Worm (Caenorhabditis elegans) whole organism, young adult: Measurements from ENCODE around the gene C45H4.21.

Experiments used
- B0019.2 ChIP-seq: fragments of 200-800 bp; sonication (Bioruptor generic); conservative IDR thresholded peaks from 2 replicates; pipeline ENCODE4 v1.3.6; 2022; ENCODE audit warnings: missing genetic modification reagents, missing genetic modification characterization, missing compliant biosample characterization
- B0261.1 ChIP-seq: sonication (generic microtip); optimal IDR thresholded peaks from 2 replicates; lab custom pipeline; 2016; ENCODE audit warnings: mild to moderate bottlenecking, missing genetic modification characterization, moderate library complexity, missing compliant biosample characterization
- C06A6.2 ChIP-seq: fragments of 200-800 bp; sonication (Bioruptor generic); conservative IDR thresholded peaks from 2 replicates; pipeline ENCODE4 v1.3.6; 2022; ENCODE audit warnings: missing genetic modification characterization, missing compliant biosample characterization
- D2030.7 ChIP-seq: fragments of 200-800 bp; sonication (Bioruptor generic); IDR thresholded peaks from 2 replicates; pipeline ENCODE4 v1.3.6; 2022; ENCODE audit warnings: missing genetic modification reagents, missing genetic modification characterization, missing compliant biosample characterization
- F37B4.10 ChIP-seq: fragments of 200-800 bp; sonication (Bioruptor generic); IDR thresholded peaks from 2 replicates; pipeline ENCODE4 v1.3.6; 2022; ENCODE audit warnings: missing genetic modification characterization, missing compliant biosample characterization
- F57A8.1 ChIP-seq: fragments of 200-800 bp; sonication (Bioruptor generic); optimal IDR thresholded peaks from 2 replicates; lab custom pipeline; 2018; ENCODE audit warnings: mild to moderate bottlenecking, missing genetic modification characterization, moderate library complexity, missing compliant biosample characterization
- F57C9.4 ChIP-seq: sonication (generic microtip); optimal IDR thresholded peaks from 2 replicates; lab custom pipeline; 2017; ENCODE audit warnings: mild to moderate bottlenecking, missing genetic modification characterization, missing compliant biosample characterization
- T26A5.8 ChIP-seq: sonication (generic microtip); optimal IDR thresholded peaks from 2 replicates; lab custom pipeline; 2016; ENCODE audit warnings: missing genetic modification characterization, missing compliant biosample characterization
- Y56A3A.18 ChIP-seq: fragments of 200-800 bp; sonication (Bioruptor generic); IDR thresholded peaks from 2 replicates; pipeline ENCODE4 v1.3.6; 2022; ENCODE audit warnings: missing genetic modification reagents, missing genetic modification characterization, missing compliant biosample characterization
- Y79H2A.3 ChIP-seq: fragments of 200-800 bp; sonication (Bioruptor generic); conservative IDR thresholded peaks from 2 replicates; pipeline ENCODE4 v1.3.6; 2022; ENCODE audit warnings: missing genetic modification reagents, missing genetic modification characterization, missing compliant biosample characterization
- Y95B8A.8 ChIP-seq: fragments of 200-800 bp; sonication (Bioruptor generic); IDR thresholded peaks from 2 replicates; pipeline ENCODE4 v1.3.6; 2022; ENCODE audit warnings: missing genetic modification reagents, missing genetic modification characterization, missing compliant biosample characterization
- ccch-3 ChIP-seq: fragments of 200-800 bp; sonication (Bioruptor generic); optimal IDR thresholded peaks from 2 replicates; lab custom pipeline; 2018; ENCODE audit warnings: mild to moderate bottlenecking, missing genetic modification characterization, missing compliant biosample characterization
- cebp-2 ChIP-seq: fragments of 200-800 bp; sonication (Bioruptor generic); IDR thresholded peaks from 2 replicates; pipeline ENCODE4 v1.3.6; 2022; ENCODE audit warnings: missing genetic modification characterization, missing compliant biosample characterization
- ceh-100 ChIP-seq: fragments of 200-800 bp; sonication (Bioruptor generic); IDR thresholded peaks from 2 replicates; pipeline ENCODE4 v1.3.6; 2022; ENCODE audit warnings: missing genetic modification reagents, missing genetic modification characterization, missing compliant biosample characterization
- ceh-40 ChIP-seq: fragments of 200-800 bp; sonication (Bioruptor generic); IDR thresholded peaks from 2 replicates; pipeline ENCODE4 v1.3.6; 2022; ENCODE audit warnings: missing genetic modification characterization, missing compliant biosample characterization
- dox-1 ChIP-seq: fragments of 200-800 bp; sonication (Bioruptor generic); IDR thresholded peaks from 2 replicates; pipeline ENCODE4 v1.3.6; 2022; ENCODE audit warnings: missing genetic modification reagents, missing genetic modification characterization, missing compliant biosample characterization
- egl-44 ChIP-seq: fragments of 200-800 bp; sonication (Bioruptor generic); IDR thresholded peaks from 2 replicates; pipeline ENCODE4 v1.3.6; 2022; ENCODE audit warnings: missing genetic modification reagents, missing genetic modification characterization, missing compliant biosample characterization
- egrh-3 ChIP-seq: fragments of 200-800 bp; sonication (Bioruptor generic); IDR thresholded peaks from 2 replicates; pipeline ENCODE4 v1.3.6; 2022; ENCODE audit warnings: missing genetic modification reagents, missing genetic modification characterization, missing compliant biosample characterization
- let-526 ChIP-seq: fragments of 200-800 bp; sonication (Bioruptor generic); IDR thresholded peaks from 2 replicates; pipeline ENCODE4 v1.3.6; 2022; ENCODE audit warnings: missing genetic modification reagents, missing genetic modification characterization, missing compliant biosample characterization
- lin-26 ChIP-seq: fragments of 200-800 bp; sonication (Bioruptor generic); IDR thresholded peaks from 2 replicates; pipeline ENCODE4 v1.3.6; 2022; ENCODE audit warnings: missing genetic modification reagents, missing genetic modification characterization, missing compliant biosample characterization
- lsy-27 ChIP-seq: sonication (generic microtip); optimal IDR thresholded peaks from 2 replicates; lab custom pipeline; 2017; ENCODE audit warnings: missing genetic modification characterization, mild to moderate bottlenecking, missing compliant biosample characterization, antibody characterized with exemption, missing genotype, borderline replicate concordance; ENCODE audit not compliant: insufficient read depth
- madf-10 ChIP-seq: sonication (generic microtip); optimal IDR thresholded peaks from 2 replicates; lab custom pipeline; 2016; ENCODE audit warnings: mild to moderate bottlenecking, missing genetic modification characterization, missing compliant biosample characterization
- madf-6 ChIP-seq: fragments of 200-800 bp; sonication (Bioruptor generic); IDR thresholded peaks from 2 replicates; pipeline ENCODE4 v1.3.6; 2022; ENCODE audit warnings: missing genetic modification reagents, missing genetic modification characterization, missing compliant biosample characterization
- madf-8 ChIP-seq: fragments of 200-800 bp; sonication (Bioruptor generic); conservative IDR thresholded peaks from 2 replicates; pipeline ENCODE4 v1.3.6; 2022; ENCODE audit warnings: missing genetic modification reagents, missing genetic modification characterization, missing compliant biosample characterization
- mcd-1 ChIP-seq: fragments of 200-800 bp; sonication (Bioruptor generic); IDR thresholded peaks from 2 replicates; pipeline ENCODE4 v1.3.6; 2022; ENCODE audit warnings: missing genetic modification reagents, missing genetic modification characterization, missing compliant biosample characterization
- mxl-1 ChIP-seq: sonication (generic microtip); optimal IDR thresholded peaks from 2 replicates; lab custom pipeline; 2016; ENCODE audit warnings: missing genetic modification characterization, missing compliant biosample characterization
- nhr-179 ChIP-seq: sonication (generic microtip); optimal IDR thresholded peaks from 2 replicates; lab custom pipeline; 2016; ENCODE audit warnings: mild to moderate bottlenecking, missing genetic modification characterization, missing compliant biosample characterization
- nhr-80 ChIP-seq: sonication (generic microtip); optimal IDR thresholded peaks from 2 replicates; lab custom pipeline; 2016; ENCODE audit warnings: missing genetic modification characterization, missing compliant biosample characterization
- pha-4 ChIP-seq: fragments of 150-350 bp; sonication (generic microtip); optimal IDR thresholded peaks from 2 replicates; lab custom pipeline; 2014; ENCODE audit warnings: missing biosample characterization, missing genetic modification reagents, missing genetic modification characterization
- snpc-3.4 ChIP-seq: sonication (generic microtip); optimal IDR thresholded peaks from 2 replicates; lab custom pipeline; 2017; ENCODE audit warnings: missing genetic modification characterization, mild to moderate bottlenecking, missing compliant biosample characterization, antibody characterized with exemption, moderate library complexity, missing genotype, missing genetic modification reagents
- snpc-4 ChIP-seq, 5 experiments: fragments of 150-350 bp in 1 of 5; sonication (generic microtip) in 4 of 5; optimal IDR thresholded peaks; 2 replicates each; lab custom pipeline; 2014 to 2018; ENCODE audit warnings: missing genetic modification characterization in 5 of 5, missing biosample characterization in 3 of 5, antibody characterized with exemption in 2 of 5, mild to moderate bottlenecking in 2 of 5, missing compliant biosample characterization in 2 of 5, missing genotype in 2 of 5, moderate library complexity in 2 of 5, missing genetic modification reagents in 1 of 5
- tbp1 ChIP-seq: fragments of 200-800 bp; sonication (Bioruptor generic); optimal IDR thresholded peaks from 2 replicates; lab custom pipeline; 2018; ENCODE audit warnings: mild to moderate bottlenecking, missing genetic modification characterization, missing compliant biosample characterization
- xnd-1 ChIP-seq: sonication (generic microtip); optimal IDR thresholded peaks from 2 replicates; lab custom pipeline; 2016; ENCODE audit warnings: missing genotype, missing genetic modification reagents, missing genetic modification characterization, missing compliant biosample characterization
- zfh-2 ChIP-seq: fragments of 200-800 bp; sonication (Bioruptor generic); conservative IDR thresholded peaks from 2 replicates; pipeline ENCODE4 v1.3.6; 2022; ENCODE audit warnings: missing genetic modification reagents, missing genetic modification characterization, missing compliant biosample characterization
- ztf-18 ChIP-seq: sonication (generic microtip); optimal IDR thresholded peaks from 2 replicates; lab custom pipeline; 2016; ENCODE audit warnings: missing genotype, mild to moderate bottlenecking, missing genetic modification characterization, missing compliant biosample characterization
- ztf-22 ChIP-seq: fragments of 200-800 bp; sonication (Bioruptor generic); optimal IDR thresholded peaks from 2 replicates; lab custom pipeline; 2018; ENCODE audit warnings: mild to moderate bottlenecking, missing genetic modification characterization, moderate library complexity, missing compliant biosample characterization
- ztf-28 ChIP-seq: fragments of 200-800 bp; sonication (Bioruptor generic); IDR thresholded peaks from 2 replicates; pipeline ENCODE4 v1.3.6; 2022; ENCODE audit warnings: missing genetic modification reagents, missing genetic modification characterization, missing compliant biosample characterization

C45H4.21 gene

DNA sequence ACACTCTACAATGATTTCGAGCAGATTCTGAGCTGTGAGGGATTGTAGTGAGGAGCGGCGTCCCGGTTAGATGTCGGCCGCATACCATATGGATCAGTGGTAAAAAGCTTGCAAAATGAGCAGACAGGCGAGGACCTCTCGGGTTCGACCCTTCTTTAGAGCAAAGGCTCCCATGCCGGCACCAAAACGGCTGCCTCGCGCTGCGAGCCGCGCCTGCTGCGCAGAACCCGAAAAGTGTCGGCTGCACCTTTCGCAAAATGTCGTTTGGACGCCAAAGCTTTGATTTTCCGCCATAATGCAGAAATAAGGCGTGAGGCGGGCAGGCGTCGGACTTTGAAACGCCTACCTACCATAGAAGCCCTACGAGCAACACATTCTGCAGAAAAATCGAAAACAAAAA is 41.1 kb upstream of the C45H4.21 start:
- TF ChIP-seq ztf-28 (GFP tag; lab: Robert Waterston, UW) (0 out of 2 replicates have a peak, but pooled peaks have one; percentile 40), snpc-4 (GFP tag; optimal IDR thresholded peaks at IDR 0.05; lab: Kevin White, UChicago) (no peak), snpc-4 (tag; optimal IDR thresholded peaks at IDR 0.05; lab: Kevin White, UChicago) (peak in 1 of 4 experiments; percentile 29), T26A5.8 (tag; lab: Kevin White, UChicago) (no peak), Y56A3A.18 (GFP tag; lab: Robert Waterston, UW) (no peak), xnd-1 (no peak), egrh-3 (GFP tag; lab: Robert Waterston, UW) (peak; percentile 55; the same call in 1 of the 2 replicates), zfh-2 (peak; percentile 94)

DNA sequence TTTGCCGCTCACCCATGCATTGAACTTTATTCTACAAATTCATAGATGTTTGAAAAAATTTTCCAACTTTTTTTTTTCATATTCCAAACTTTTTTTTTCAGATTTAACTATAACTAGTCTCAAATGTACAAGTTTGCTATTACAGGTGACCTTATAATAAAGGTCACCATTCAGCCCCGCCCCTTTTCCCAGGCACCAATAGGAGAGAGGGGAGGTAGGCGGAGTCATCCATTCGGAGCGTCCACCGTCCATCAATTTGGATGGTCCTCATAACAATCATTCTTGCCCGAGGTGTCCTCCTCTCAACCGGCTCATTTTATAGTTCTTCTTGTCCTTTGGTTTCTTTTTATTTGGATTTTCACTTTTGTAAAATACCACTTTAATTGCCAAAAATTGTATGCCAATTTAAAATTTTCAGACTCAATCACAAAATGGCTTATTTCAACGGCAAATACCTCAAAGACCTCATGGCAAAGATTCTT is 38.6 kb upstream of the C45H4.21 start, which contains the start of gene Y5H2B.3:
Gene Y5H2B.3 (plus strand): TSS at position 432 of the 482 bp plus-strand sequence.
- no peak for TF ChIP-seq madf-6 (GFP tag; lab: Robert Waterston, UW)
- no peak for TF ChIP-seq ceh-100 (GFP tag; lab: Robert Waterston, UW)
- no peak for TF ChIP-seq egl-44 (GFP tag; lab: Robert Waterston, UW)
- TF ChIP-seq D2030.7, result no peak
- no peak for TF ChIP-seq ztf-28 (GFP tag; lab: Robert Waterston, UW)
- no peak for TF ChIP-seq Y79H2A.3
- no peak for TF ChIP-seq tbp1 (GFP tag; lab: Kevin White, UChicago)
- no peak for TF ChIP-seq B0019.2 (GFP tag; lab: Robert Waterston, UW)
- TF ChIP-seq F57A8.1, result no peak
- TF ChIP-seq ztf-18 (tag; lab: Kevin White, UChicago), result no peak
- no peak for TF ChIP-seq ztf-22 (GFP tag; lab: Kevin White, UChicago)
- no peak for TF ChIP-seq mcd-1 (GFP tag; lab: Robert Waterston, UW)

DNA sequence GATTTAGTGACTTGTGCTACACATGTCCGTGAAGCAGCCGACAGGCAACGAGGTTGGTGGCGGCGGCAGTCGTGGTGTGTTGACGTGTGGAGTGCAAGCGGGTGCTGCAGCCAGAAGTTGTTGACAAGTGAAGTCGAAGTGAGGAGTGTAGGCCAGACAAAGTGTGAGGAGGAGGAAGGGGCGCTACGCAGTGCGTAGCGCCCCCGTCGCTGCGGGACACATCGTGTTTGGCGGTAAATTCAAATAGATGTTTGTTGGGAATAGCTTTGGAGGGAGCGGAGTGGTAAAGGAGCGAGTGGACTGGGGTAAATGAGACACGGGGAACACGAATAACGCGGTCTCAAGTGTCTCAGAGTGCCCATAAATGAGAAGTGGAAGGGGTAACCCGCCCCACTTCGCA is 36.2 kb upstream of the C45H4.21 start:
- TF ChIP-seq madf-8 (GFP tag; lab: Robert Waterston, UW) (no peak), lin-26 (GFP tag; lab: Robert Waterston, UW) (no peak), Y95B8A.8 (GFP tag; lab: Robert Waterston, UW) (no peak), let-526 (GFP tag; lab: Robert Waterston, UW) (no peak), ceh-40 (GFP tag; lab: Robert Waterston, UW) (no peak), madf-10 (tag; lab: Kevin White, UChicago) (no peak), zfh-2 (0 out of 2 replicates have a peak, but pooled peaks have one; percentile 44), F57C9.4 (no peak), lsy-27 (tag; lab: Kevin White, UChicago) (no peak), mxl-1 (tag; lab: Kevin White, UChicago) (no peak), nhr-179 (tag; lab: Kevin White, UChicago) (no peak), F37B4.10 (GFP tag; lab: Robert Waterston, UW) (0 out of 2 replicates have a peak, but pooled peaks have one; percentile 47)

DNA sequence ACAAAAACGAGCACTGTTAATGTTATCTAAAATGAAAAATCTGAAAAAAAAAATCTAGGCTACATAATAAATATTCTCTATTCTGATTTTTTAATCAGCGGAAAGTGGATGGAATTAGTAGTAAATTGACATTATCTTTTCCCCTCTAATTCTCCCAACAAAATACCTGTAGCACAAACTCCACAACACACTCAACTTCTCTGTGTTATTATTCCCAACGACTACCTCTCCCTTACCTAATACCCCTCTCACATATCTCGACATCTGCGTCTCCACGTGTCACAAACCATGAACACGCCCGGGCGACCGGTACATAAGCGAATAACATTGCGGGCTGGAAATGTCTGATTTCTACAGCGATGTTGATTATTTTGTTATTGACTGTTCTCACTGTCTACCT is 33.8 kb upstream of the C45H4.21 start, which contains the start of gene cyp-33C2:
Gene cyp-33C2 (plus strand): TSS at position 327 of the 400 bp plus-strand sequence.
- no peak for TF ChIP-seq dox-1 (GFP tag; lab: Robert Waterston, UW)
- TF ChIP-seq egrh-3 (GFP tag; lab: Robert Waterston, UW), result no peak
- no peak for TF ChIP-seq C06A6.2 (GFP tag; lab: Robert Waterston, UW)
- TF ChIP-seq pha-4 (tag; lab: Kevin White, UChicago), result no peak
- no peak for TF ChIP-seq ccch-3 (GFP tag; lab: Kevin White, UChicago)
- TF ChIP-seq B0261.1, result no peak
- peak; percentile 51 for TF ChIP-seq nhr-80 (tag; lab: Kevin White, UChicago)
- TF ChIP-seq snpc-3.4 (tag; lab: Kevin White, UChicago), result no peak
- TF ChIP-seq cebp-2 (GFP tag; lab: Robert Waterston, UW), result no peak
- peak; percentile 28; the same call in 1 of the 2 replicates for TF ChIP-seq let-526 (GFP tag; lab: Robert Waterston, UW)
